Worm (Caenorhabditis elegans): ENCODE measurements around the gene hpo-29.

Gene hpo-29

DNA sequence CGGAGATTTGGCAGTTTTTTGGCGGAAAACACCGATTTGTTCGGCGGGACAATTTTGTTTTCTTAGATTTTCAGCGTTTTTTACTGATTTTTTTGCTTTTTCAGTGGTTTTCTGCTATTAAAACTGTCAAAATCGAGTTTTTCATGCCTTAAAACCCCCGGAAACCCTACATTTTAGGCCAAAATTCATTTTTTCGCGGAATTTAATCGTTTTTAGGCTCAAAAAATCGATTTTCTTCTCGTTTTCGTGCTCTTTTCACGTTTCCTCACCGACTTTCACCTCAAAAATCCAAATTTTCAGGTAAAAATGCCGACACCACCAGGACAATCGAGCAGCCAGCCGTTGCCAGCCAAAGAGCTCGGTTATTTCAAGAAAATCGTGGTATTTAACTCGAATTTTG, at the start of gene hpo-29:
Gene hpo-29, plus strand, starts transcription at position 301 of the 400 bp plus-strand sequence.
- TF ChIP-seq ces-1 (GFP tag; optimal IDR thresholded peaks at IDR 0.05) (no peak), ztf-11 (tag; optimal IDR thresholded peaks at IDR 0.05) (no peak), egl-13 (tag; optimal IDR thresholded peaks at IDR 0.05) (no peak), F16B12.6 (tag; optimal IDR thresholded peaks at IDR 0.05) (no peak), sptf-1 (tag; optimal IDR thresholded peaks at IDR 0.05) (no peak), C34B4.2 (tag; optimal IDR thresholded peaks at IDR 0.05) (no peak), Y116A8C.19 (tag; optimal IDR thresholded peaks at IDR 0.05; ENCODE audit: borderline replicate concordance) (no peak)

DNA sequence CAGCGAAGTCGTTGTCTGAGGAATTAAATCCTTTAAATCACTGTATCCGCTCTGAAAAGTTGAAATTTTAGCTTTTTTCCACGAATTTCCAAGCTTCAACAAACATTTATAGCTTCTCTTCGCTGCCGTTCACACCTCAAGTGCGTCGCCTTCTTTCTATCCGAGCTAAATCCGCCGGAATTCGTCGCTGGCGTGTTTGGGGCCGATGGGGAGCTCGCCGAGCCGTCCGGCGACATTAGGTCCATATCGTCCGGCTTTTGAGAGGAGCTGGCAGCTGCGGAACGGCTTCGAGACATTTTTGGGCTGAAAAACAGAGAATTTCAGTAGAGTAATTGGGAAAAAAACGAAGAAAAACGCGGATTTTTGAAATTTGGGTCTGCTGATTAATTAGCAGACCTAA, 47.8 kb upstream of the hpo-29 start, which contains the start of gene mxl-2:
Gene mxl-2, minus strand, starts transcription at position 303 of the 400 bp plus-strand sequence.
- TF ChIP-seq irx-1 (tag; optimal IDR thresholded peaks at IDR 0.05) = no peak
- no peak for TF ChIP-seq efl-1 (optimal IDR thresholded peaks at IDR 0.05)
- TF ChIP-seq efl-1 (GFP tag; optimal IDR thresholded peaks at IDR 0.05 in 1 of 2) = peak in 1 of 2 experiments; percentile 22
- no peak for TF ChIP-seq nhr-84 (tag; optimal IDR thresholded peaks at IDR 0.05)
- TF ChIP-seq egl-27 (tag; optimal IDR thresholded peaks at IDR 0.05) = no peak
- no peak for TF ChIP-seq aly-2 (tag; optimal IDR thresholded peaks at IDR 0.05)
- no peak for TF ChIP-seq pag-3 (tag; optimal IDR thresholded peaks at IDR 0.05; ENCODE audit: borderline replicate concordance, insufficient read depth)

DNA sequence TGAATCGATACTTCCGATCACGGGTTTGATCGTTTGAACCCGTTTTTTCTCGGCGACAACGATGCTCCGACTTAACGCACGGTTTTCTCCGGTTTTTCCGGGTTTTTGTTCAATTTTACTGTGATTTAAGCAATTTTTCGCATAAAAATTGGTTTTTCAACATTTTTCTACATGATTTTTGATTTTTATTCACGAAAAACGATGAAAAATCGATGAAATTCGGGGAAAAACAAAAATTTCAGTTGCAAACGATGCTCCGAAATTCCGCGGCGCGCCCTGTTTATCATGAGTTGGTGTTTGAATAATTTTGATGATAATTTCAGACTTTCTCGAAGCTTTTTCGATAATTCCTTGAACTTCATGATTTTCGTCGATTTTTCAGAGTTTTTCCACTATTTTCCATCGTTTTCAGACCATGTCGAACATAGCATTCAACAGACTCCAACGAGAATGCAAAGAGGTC, 47.2 kb upstream of the hpo-29 start, which contains the start of gene ubc-20:
Gene ubc-20, plus strand, starts transcription at position 413 of the 463 bp plus-strand sequence.
- no peak for TF ChIP-seq nhr-237 (tag; optimal IDR thresholded peaks at IDR 0.05)
- TF ChIP-seq skn-1 (tag; optimal IDR thresholded peaks at IDR 0.05) = peak; percentile 74
- TF ChIP-seq dsc-1 (tag; optimal IDR thresholded peaks at IDR 0.05) = no peak
- peak; percentile 48 for TF ChIP-seq snu-23 (GFP tag; optimal IDR thresholded peaks at IDR 0.05)
- TF ChIP-seq dpl-1 (GFP tag; optimal IDR thresholded peaks at IDR 0.05) = peak in 2 of 3 experiments; percentile 24 to 50
- TF ChIP-seq unc-130 (tag; optimal IDR thresholded peaks at IDR 0.05) = no peak
- no peak for TF ChIP-seq zip-4 (GFP tag; optimal IDR thresholded peaks at IDR 0.05)
- peak; percentile 17 to 61 for TF ChIP-seq lin-35 (GFP tag; optimal IDR thresholded peaks at IDR 0.05)
- TF ChIP-seq jun-1 (tag; optimal IDR thresholded peaks at IDR 0.05) = no peak
- peak; percentile 7 for TF ChIP-seq xbp-1 (tag; optimal IDR thresholded peaks at IDR 0.05)
- no peak for TF ChIP-seq pqm-1 (tag; optimal IDR thresholded peaks at IDR 0.05)
- TF ChIP-seq nhr-85 (tag) = peak; percentile 75
- TF ChIP-seq rnt-1 (tag; optimal IDR thresholded peaks at IDR 0.05) = no peak
- TF ChIP-seq hlh-4 (tag; optimal IDR thresholded peaks at IDR 0.05) = no peak
- peak; percentile 12 to 39 for TF ChIP-seq efl-1 (optimal IDR thresholded peaks at IDR 0.05)
- peak; percentile 20 to 34 for TF ChIP-seq efl-1 (GFP tag; optimal IDR thresholded peaks at IDR 0.05 in 1 of 2)
- no peak for TF ChIP-seq nhr-84 (tag; optimal IDR thresholded peaks at IDR 0.05)
- no peak for TF ChIP-seq nhr-76 (tag; optimal IDR thresholded peaks at IDR 0.05)
- TF ChIP-seq hlh-17 (GFP tag; optimal IDR thresholded peaks at IDR 0.05; ENCODE audit: borderline replicate concordance) = no peak
- TF ChIP-seq C16A3.4 (tag; optimal IDR thresholded peaks at IDR 0.05) = peak; percentile 22
- TF ChIP-seq ztf-4 (tag; optimal IDR thresholded peaks at IDR 0.05) = no peak
- no peak for TF ChIP-seq fkh-4 (tag; optimal IDR thresholded peaks at IDR 0.05; ENCODE audit: borderline replicate concordance)
- TF ChIP-seq lsy-2 (tag; optimal IDR thresholded peaks at IDR 0.05) = peak; percentile 21 to 57
- TF ChIP-seq tbx-2 (tag; optimal IDR thresholded peaks at IDR 0.05) = peak; percentile 22
- TF ChIP-seq aly-2 (tag; optimal IDR thresholded peaks at IDR 0.05) = no peak
- peak; percentile 3 for TF ChIP-seq swsn-7 (tag; optimal IDR thresholded peaks at IDR 0.05)
- TF ChIP-seq blmp-1 (tag; optimal IDR thresholded peaks at IDR 0.05) = peak; percentile 12
- no peak for TF ChIP-seq nhr-28 (tag; optimal IDR thresholded peaks at IDR 0.05)
- TF ChIP-seq mdl-1 (tag; optimal IDR thresholded peaks at IDR 0.05) = no peak
- peak; percentile 38 for TF ChIP-seq nhr-71 (tag; optimal IDR thresholded peaks at IDR 0.05)
- peak; percentile 38 for TF ChIP-seq irx-1 (tag; optimal IDR thresholded peaks at IDR 0.05)
- TF ChIP-seq mef-2 (tag; optimal IDR thresholded peaks at IDR 0.05) = no peak
- peak; percentile 39 for TF ChIP-seq nhr-47 (tag; optimal IDR thresholded peaks at IDR 0.05)
